Worm (Caenorhabditis elegans): ENCODE measurements around the gene msp-45.

The msp-45 gene

DNA sequence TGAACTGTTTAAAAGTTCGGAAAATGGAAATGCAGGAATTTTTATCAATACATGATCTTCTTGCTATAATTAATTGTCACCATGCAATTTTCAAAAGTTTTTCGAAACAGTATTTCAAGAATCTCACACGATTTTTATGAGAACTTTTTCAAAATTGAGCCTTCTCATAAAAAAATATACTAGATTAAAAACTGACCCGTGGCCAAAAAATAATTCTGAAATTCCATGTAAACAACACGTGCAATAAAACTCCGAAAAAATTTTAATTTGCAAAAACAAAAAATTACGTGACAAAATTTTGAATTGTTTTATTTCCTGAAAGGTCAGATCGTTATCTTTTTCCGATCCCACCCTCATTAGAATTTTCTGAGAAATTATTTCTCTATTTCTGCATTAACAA lies 38.6 kb upstream of the msp-45 start, which contains the start of gene C34F11.5:
Gene C34F11.5 (plus strand): TSS at position 301 of the 400 bp plus-strand sequence.
- TF ChIP-seq zip-4 (GFP tag; optimal IDR thresholded peaks at IDR 0.05) (no peak), unc-86 (tag; optimal IDR thresholded peaks at IDR 0.05) (no peak), mep-1 (tag; optimal IDR thresholded peaks at IDR 0.05) (no peak), dpl-1 (GFP tag; optimal IDR thresholded peaks at IDR 0.05) (no peak), jun-1 (tag; optimal IDR thresholded peaks at IDR 0.05) (no peak), lin-15B (tag; optimal IDR thresholded peaks at IDR 0.05) (no peak)

DNA sequence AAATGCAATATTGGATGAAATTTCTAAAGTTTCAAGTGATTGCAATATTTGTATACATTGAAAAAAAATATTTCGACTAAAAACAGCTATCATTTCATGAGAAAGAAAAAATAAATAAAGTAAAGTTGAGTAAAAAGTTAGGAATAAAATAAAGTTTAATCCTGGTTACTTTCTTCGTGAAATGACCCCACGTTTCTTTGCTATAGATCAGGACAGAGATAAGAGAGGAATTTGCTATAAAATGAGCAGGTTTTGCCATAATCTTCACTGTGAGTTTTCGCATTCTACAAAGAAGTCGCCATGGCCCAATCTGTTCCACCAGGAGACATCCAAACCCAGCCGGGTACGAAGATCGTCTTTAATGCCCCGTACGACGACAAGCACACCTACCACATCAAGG lies 37.2 kb upstream of the msp-45 start, which contains the start of gene msp-49:
Gene msp-49 (plus strand): TSS at position 301 of the 400 bp plus-strand sequence.
- TF ChIP-seq nhr-28 (tag; optimal IDR thresholded peaks at IDR 0.05) (no peak), Y116A8C.19 (tag; optimal IDR thresholded peaks at IDR 0.05; ENCODE audit: borderline replicate concordance) (no peak), xbp-1 (tag; optimal IDR thresholded peaks at IDR 0.05) (no peak), sox-4 (tag; optimal IDR thresholded peaks at IDR 0.05) (no peak), irx-1 (tag; optimal IDR thresholded peaks at IDR 0.05) (no peak), ceh-90 (tag; optimal IDR thresholded peaks at IDR 0.05) (no peak), pqm-1 (tag; optimal IDR thresholded peaks at IDR 0.05) (no peak), elt-3 (tag; optimal IDR thresholded peaks at IDR 0.05) (no peak), lin-15B (tag; optimal IDR thresholded peaks at IDR 0.05) (no peak), lin-35 (GFP tag; optimal IDR thresholded peaks at IDR 0.05) (no peak), dpl-1 (GFP tag; optimal IDR thresholded peaks at IDR 0.05) (no peak), efl-1 (optimal IDR thresholded peaks at IDR 0.05) (no peak), efl-1 (GFP tag; optimal IDR thresholded peaks at IDR 0.05 in 1 of 2) (no peak), lin-39 (tag; optimal IDR thresholded peaks at IDR 0.05) (no peak), nhr-12 (tag; optimal IDR thresholded peaks at IDR 0.05) (no peak), nhr-84 (tag; optimal IDR thresholded peaks at IDR 0.05) (no peak), sptf-1 (tag; optimal IDR thresholded peaks at IDR 0.05) (no peak)

DNA sequence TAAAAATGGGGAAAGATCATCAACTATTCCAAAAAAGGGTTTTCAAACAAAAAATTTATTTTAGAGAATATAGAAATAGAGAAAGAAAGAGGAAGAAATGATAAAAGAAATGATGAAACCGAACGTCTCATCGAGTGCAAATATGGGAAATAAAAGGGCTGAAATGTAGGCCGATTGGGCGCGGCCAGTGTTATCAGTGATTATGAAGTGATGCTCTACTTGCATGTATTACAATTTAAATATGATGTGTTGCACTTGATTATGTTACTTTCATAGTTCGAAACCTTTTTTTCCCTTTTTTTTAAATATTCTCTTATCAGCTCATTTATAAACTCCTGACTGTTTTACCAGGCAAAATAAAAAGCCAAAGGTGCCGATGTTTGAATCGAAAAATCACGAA lies 34.9 kb upstream of the msp-45 start:
- TF ChIP-seq elt-2 (tag; optimal IDR thresholded peaks at IDR 0.05), result peak; percentile 96
- TF ChIP-seq rnt-1 (tag; optimal IDR thresholded peaks at IDR 0.05), result no peak
- TF ChIP-seq pag-3 (tag; optimal IDR thresholded peaks at IDR 0.05; ENCODE audit: borderline replicate concordance, insufficient read depth), result no peak
- TF ChIP-seq nhr-85 (tag), result no peak
- TF ChIP-seq fkh-8 (tag; optimal IDR thresholded peaks at IDR 0.05), result no peak
- no peak for TF ChIP-seq tbx-2 (tag; optimal IDR thresholded peaks at IDR 0.05)
- peak; percentile 25 for TF ChIP-seq jun-1 (tag; optimal IDR thresholded peaks at IDR 0.05)
- TF ChIP-seq sup-37 (GFP tag; optimal IDR thresholded peaks at IDR 0.05), result no peak
- TF ChIP-seq nhr-47 (tag; optimal IDR thresholded peaks at IDR 0.05), result no peak
- no peak for TF ChIP-seq lin-39 (tag; optimal IDR thresholded peaks at IDR 0.05)
- TF ChIP-seq mdl-1 (tag; optimal IDR thresholded peaks at IDR 0.05), result no peak
- no peak for TF ChIP-seq grh-1 (GFP tag; IDR thresholded peaks at IDR 0.05)
- TF ChIP-seq unc-30 (tag; optimal IDR thresholded peaks at IDR 0.05), result no peak
- TF ChIP-seq ceh-63 (GFP tag; optimal IDR thresholded peaks at IDR 0.05), result no peak
- no peak for TF ChIP-seq lir-3 (tag; optimal IDR thresholded peaks at IDR 0.05; ENCODE audit: poor library complexity)
- no peak for TF ChIP-seq nhr-20 (tag; optimal IDR thresholded peaks at IDR 0.05)
- TF ChIP-seq ets-5 (GFP tag; IDR thresholded peaks at IDR 0.05), result no peak
- TF ChIP-seq dsc-1 (tag; optimal IDR thresholded peaks at IDR 0.05), result no peak
- peak in 1 of 2 experiments; percentile 22 for TF ChIP-seq lin-35 (GFP tag; optimal IDR thresholded peaks at IDR 0.05)
- TF ChIP-seq fkh-10 (GFP tag; optimal IDR thresholded peaks at IDR 0.05), result no peak
- no peak for TF ChIP-seq ama-1 (optimal IDR thresholded peaks at IDR 0.05)
- TF ChIP-seq unc-130 (tag; optimal IDR thresholded peaks at IDR 0.05), result no peak
- no peak for TF ChIP-seq lsy-2 (tag; optimal IDR thresholded peaks at IDR 0.05)
- no peak for TF ChIP-seq zag-1 (tag; optimal IDR thresholded peaks at IDR 0.05)
- no peak for TF ChIP-seq nhr-28 (tag; optimal IDR thresholded peaks at IDR 0.05)
- TF ChIP-seq pqm-1 (tag; optimal IDR thresholded peaks at IDR 0.05), result no peak
- TF ChIP-seq nhr-76 (tag; optimal IDR thresholded peaks at IDR 0.05), result no peak
- no peak for TF ChIP-seq nhr-11 (tag; optimal IDR thresholded peaks at IDR 0.05)
- TF ChIP-seq efl-3 (GFP tag; optimal IDR thresholded peaks at IDR 0.05), result no peak
- no peak for TF ChIP-seq efl-1 (optimal IDR thresholded peaks at IDR 0.05)
- peak in 1 of 2 experiments; percentile 70 for TF ChIP-seq efl-1 (GFP tag; optimal IDR thresholded peaks at IDR 0.05 in 1 of 2)
- no peak for TF ChIP-seq C04F5.9 (tag; optimal IDR thresholded peaks at IDR 0.05)
- TF ChIP-seq ceh-8 (GFP tag; optimal IDR thresholded peaks at IDR 0.05), result no peak
- no peak for TF ChIP-seq lin-14 (GFP tag; optimal IDR thresholded peaks at IDR 0.05)
- no peak for TF ChIP-seq sptf-1 (tag; optimal IDR thresholded peaks at IDR 0.05)
- no peak for TF ChIP-seq pax-3 (tag; optimal IDR thresholded peaks at IDR 0.05)

All from whole organism, L1 larva.